Worm (Caenorhabditis elegans) whole organism, L4/young adult: ENCODE results near the gene rpl-36.

Source experiments
- W03F9.2 ChIP-seq: fragments of 150-350 bp; optimal IDR thresholded peaks from 2 replicates; lab custom pipeline; 2014; ENCODE audit warnings: missing biosample characterization, missing genetic modification characterization
- him-1 ChIP-seq: sonication (generic microtip); optimal IDR thresholded peaks from 2 replicates; lab custom pipeline; 2016; ENCODE audit warnings: missing genotype, missing genetic modification reagents, missing genetic modification characterization, missing compliant biosample characterization

DNA sequence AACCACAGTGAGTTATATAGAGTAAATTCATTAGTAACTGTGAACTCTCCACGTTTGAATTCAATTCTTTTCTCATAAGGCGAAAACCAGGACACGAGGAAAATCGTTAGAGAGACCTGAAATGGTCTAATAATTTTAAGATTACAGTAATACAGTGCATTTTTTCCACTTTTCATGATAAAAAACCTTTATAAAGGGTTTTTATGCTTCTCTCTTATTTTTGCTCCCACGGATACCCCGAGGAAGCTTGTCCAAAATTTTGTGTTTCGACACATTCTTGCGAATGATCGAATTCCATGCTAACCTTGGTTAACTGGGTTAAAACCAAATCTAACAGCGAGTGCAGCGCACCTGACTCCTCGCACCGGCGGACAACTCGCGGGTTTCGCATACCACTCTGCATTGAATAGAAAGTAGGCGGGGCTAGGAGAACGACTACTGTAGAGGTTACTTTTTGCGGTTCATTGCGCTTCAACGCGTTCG is 39.8 kb upstream of the rpl-36 start:
- TF ChIP-seq W03F9.2 (tag; lab: Kevin White, UChicago) (no peak), him-1 (no peak)
